Worm (Caenorhabditis elegans) whole organism, midembryonic: ENCODE results near the gene nfya-1.

Experiments
- T22C8.4 ChIP-seq: fragments of 200-800 bp; sonication (Bioruptor generic); IDR thresholded peaks from 2 replicates; pipeline ENCODE4 v1.3.6; 2022; ENCODE audit warnings: missing genetic modification characterization, missing compliant biosample characterization
- med-1 ChIP-seq: sonication (generic microtip); optimal IDR thresholded peaks from 2 replicates; lab custom pipeline; 2017; ENCODE audit warnings: missing genetic modification characterization, mild to moderate bottlenecking, missing compliant biosample characterization, antibody characterized with exemption, missing genetic modification reagents; ENCODE audit not compliant: insufficient read depth

ce11 chrX:11965163-11965562 lies 18.5 kb upstream of the nfya-1 start:
- no peak for TF ChIP-seq T22C8.4
- no peak for TF ChIP-seq med-1
